Worm (Caenorhabditis elegans): Measurements from ENCODE around the gene amx-3.

DNA sequence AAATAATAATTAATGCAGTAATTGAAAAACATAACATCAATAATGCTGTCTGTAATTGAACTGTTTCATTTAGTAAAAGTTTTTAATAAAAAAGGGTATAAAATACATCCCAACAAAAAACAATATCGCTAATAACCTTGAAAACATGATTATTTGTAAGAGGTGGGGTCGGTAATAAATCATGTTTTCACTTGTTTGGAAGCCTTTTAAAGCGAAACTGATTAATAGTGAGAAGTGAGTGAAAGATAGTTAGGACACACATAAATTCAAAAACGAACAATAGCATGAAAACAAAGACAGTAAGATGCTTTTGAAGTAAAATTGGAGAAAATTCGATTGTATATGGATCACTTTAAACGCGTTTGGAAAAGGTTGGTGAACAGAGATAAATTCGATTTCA lies 42.4 kb downstream of the amx-3 start, which contains the start of gene try-4:
- TF ChIP-seq pqm-1 (tag; optimal IDR thresholded peaks at IDR 0.05), result no peak
- no peak for TF ChIP-seq che-1 (tag; optimal IDR thresholded peaks at IDR 0.05)
- no peak for TF ChIP-seq ceh-14 (tag; optimal IDR thresholded peaks at IDR 0.05)
- no peak for TF ChIP-seq pha-2 (tag; optimal IDR thresholded peaks at IDR 0.05)
- TF ChIP-seq ceh-34 (tag; optimal IDR thresholded peaks at IDR 0.05), result no peak
- TF ChIP-seq ceh-48 (tag; optimal IDR thresholded peaks at IDR 0.05), result no peak
- no peak for TF ChIP-seq pha-4 (tag; optimal IDR thresholded peaks at IDR 0.05)
- TF ChIP-seq ceh-6 (GFP tag; optimal IDR thresholded peaks at IDR 0.05), result no peak
